Fruit fly (Drosophila melanogaster): ENCODE data around the gene SF2.

dm6 chr3R:16359098-16359497 lies 17.3 kb upstream of the SF2 start, which contains the start of gene CG17931:
- TF ChIP-seq CTCF (optimal IDR thresholded peaks at IDR 0.05): peak in 1 of 2 experiments; percentile 16
- no peak for TF ChIP-seq CG8478 (optimal IDR thresholded peaks at IDR 0.05)
